Fruit fly (Drosophila melanogaster): ENCODE data around the gene IKKepsilon.

IKKepsilon gene

dm6 chr2L:20674718-20675117 lies 1.1 kb upstream of the IKKepsilon start:
- TF ChIP-seq CG3032 (tag; optimal IDR thresholded peaks at IDR 0.05) (no peak), svp (GFP tag) (peak; percentile 47), CG3919 (GFP tag; optimal IDR thresholded peaks at IDR 0.05) (no peak), Sox15 (GFP tag; optimal IDR thresholded peaks at IDR 0.05) (no peak), Hr39 (GFP tag; optimal IDR thresholded peaks at IDR 0.05) (no peak), Eip78C (GFP tag) (peak; percentile 8), esn (GFP tag; optimal IDR thresholded peaks at IDR 0.05) (no peak), eg (GFP tag; IDR thresholded peaks at IDR 0.05) (0 out of 3 replicates have a peak, but pooled peaks have one; percentile 35), Lpt (GFP tag; optimal IDR thresholded peaks at IDR 0.05) (no peak), CG15336 (GFP tag; IDR thresholded peaks at IDR 0.05) (no peak), CG8632 (GFP tag; optimal IDR thresholded peaks at IDR 0.05) (no peak), CG32006 (GFP tag; optimal IDR thresholded peaks at IDR 0.05) (no peak)

dm6 chr2L:20681648-20682098 lies 5.8 kb downstream of the IKKepsilon start, which contains the start of gene Cen:
Gene Cen (minus strand): TSS chr2L:20681846.
- TF ChIP-seq Gug (GFP tag; IDR thresholded peaks at IDR 0.05) (no peak), achi (GFP tag; optimal IDR thresholded peaks at IDR 0.05) (peak; percentile 59), Ets96B (tag; optimal IDR thresholded peaks at IDR 0.05) (peak; percentile 64), lz (GFP tag; optimal IDR thresholded peaks at IDR 0.05) (peak; percentile 77), Ets21C (GFP tag; optimal IDR thresholded peaks at IDR 0.05) (peak; percentile 62), Eip78C (GFP tag) (peak; percentile 93), esn (GFP tag; optimal IDR thresholded peaks at IDR 0.05) (peak; percentile 78), acj6 (GFP tag; optimal IDR thresholded peaks at IDR 0.05) (peak; percentile 72), CG8319 (GFP tag; optimal IDR thresholded peaks at IDR 0.05) (peak; percentile 54), Sox102F (GFP tag; optimal IDR thresholded peaks at IDR 0.05) (no peak), pdm3 (GFP tag; optimal IDR thresholded peaks at IDR 0.05) (peak; percentile 81), fkh (GFP tag; optimal IDR thresholded peaks at IDR 0.05) (no peak), CG6854 (GFP tag; optimal IDR thresholded peaks at IDR 0.05) (no peak), topi (GFP tag; optimal IDR thresholded peaks at IDR 0.05) (peak; percentile 72), CG11762 (GFP tag; optimal IDR thresholded peaks at IDR 0.05; ENCODE audit: insufficient read depth) (peak; percentile 28), Hr4 (GFP tag; optimal IDR thresholded peaks at IDR 0.05) (peak; percentile 88), CG8632 (GFP tag; optimal IDR thresholded peaks at IDR 0.05) (peak; percentile 65), CG10631 (GFP tag; optimal IDR thresholded peaks at IDR 0.05) (peak; percentile 79), CG11294 (GFP tag; IDR thresholded peaks at IDR 0.05) (no peak), net (GFP tag; optimal IDR thresholded peaks at IDR 0.05) (no peak), Blimp-1 (GFP tag; optimal IDR thresholded peaks at IDR 0.05) (no peak), Met (GFP tag; optimal IDR thresholded peaks at IDR 0.05) (no peak), Lpt (GFP tag; optimal IDR thresholded peaks at IDR 0.05) (peak; percentile 22), Sox15 (GFP tag; optimal IDR thresholded peaks at IDR 0.05) (peak; percentile 70), CG8119 (GFP tag; IDR thresholded peaks at IDR 0.05) (no peak; the same call in 2 of the 3 replicates), CG34406 (GFP tag; optimal IDR thresholded peaks at IDR 0.05) (peak; percentile 79), CG11902 (GFP tag; optimal IDR thresholded peaks at IDR 0.05) (peak; percentile 58), OdsH (GFP tag; optimal IDR thresholded peaks at IDR 0.05) (peak; percentile 81), CG1621 (tag; optimal IDR thresholded peaks at IDR 0.05) (no peak), CG6792 (GFP tag; optimal IDR thresholded peaks at IDR 0.05) (peak; percentile 61), Hr39 (GFP tag; optimal IDR thresholded peaks at IDR 0.05) (peak; percentile 80), CG31627 (GFP tag; optimal IDR thresholded peaks at IDR 0.05) (peak; percentile 83), CG32006 (GFP tag; optimal IDR thresholded peaks at IDR 0.05) (no peak), CG4318 (GFP tag; optimal IDR thresholded peaks at IDR 0.05) (no peak), svp (GFP tag) (peak; percentile 85), CG7368 (GFP tag; optimal IDR thresholded peaks at IDR 0.05) (no peak), dac (GFP tag; optimal IDR thresholded peaks at IDR 0.05) (no peak), CG6163 (GFP tag; IDR thresholded peaks at IDR 0.05) (peak; percentile 82), Smox (GFP tag; optimal IDR thresholded peaks at IDR 0.05) (no peak), CG16779 (tag; optimal IDR thresholded peaks at IDR 0.05) (no peak), Eip75B (GFP tag; optimal IDR thresholded peaks at IDR 0.05) (peak; percentile 78), CG15336 (GFP tag; IDR thresholded peaks at IDR 0.05) (peak; percentile 74), CG3919 (GFP tag; optimal IDR thresholded peaks at IDR 0.05) (peak; percentile 78), eg (GFP tag; IDR thresholded peaks at IDR 0.05) (no peak; the same call in 2 of the 3 replicates), CG10669 (GFP tag; optimal IDR thresholded peaks at IDR 0.05) (no peak), cyc (GFP tag; optimal IDR thresholded peaks at IDR 0.05) (peak; percentile 72), fd59A (GFP tag; optimal IDR thresholded peaks at IDR 0.05) (peak; percentile 27), spab (GFP tag; optimal IDR thresholded peaks at IDR 0.05) (no peak)

Measured in whole organism, prepupa.